Worm (Caenorhabditis elegans) whole organism, L3 larva: ENCODE measurements around the gene arrd-14.

Experiments
- ceh-9 ChIP-seq: sonication (generic microtip); optimal IDR thresholded peaks from 2 replicates; lab custom pipeline; 2018; ENCODE audit warnings: missing biosample characterization, missing genetic modification characterization
- fos-1 ChIP-seq: fragments of 150-350 bp; optimal IDR thresholded peaks from 2 replicates; lab custom pipeline; 2014; ENCODE audit warnings: missing biosample characterization, missing genetic modification characterization
- jun-1 ChIP-seq: fragments of 150-350 bp; optimal IDR thresholded peaks from 2 replicates; lab custom pipeline; 2014; ENCODE audit warnings: missing biosample characterization, missing genetic modification reagents, missing genetic modification characterization
- nhr-76 ChIP-seq: fragments of 150-350 bp; sonication (generic microtip); optimal IDR thresholded peaks from 5 replicates; lab custom pipeline; 2014; ENCODE audit warnings: missing biosample characterization, missing genetic modification characterization
- pha-4 ChIP-seq: fragments of 150-350 bp; optimal IDR thresholded peaks from 2 replicates; lab custom pipeline; 2014; ENCODE audit warnings: missing biosample characterization, missing genetic modification reagents, missing genetic modification characterization
- skn-1 ChIP-seq: fragments of 150-350 bp; optimal IDR thresholded peaks from 2 replicates; lab custom pipeline; 2014; ENCODE audit warnings: missing biosample characterization, missing genetic modification characterization
- ztf-11 ChIP-seq: fragments of 150-350 bp; optimal IDR thresholded peaks from 2 replicates; lab custom pipeline; 2014; ENCODE audit warnings: missing biosample characterization, missing genetic modification characterization

- TF ChIP-seq nhr-76 (tag; lab: Kevin White, UChicago) (no peak), ztf-11 (tag; lab: Kevin White, UChicago) (no peak), fos-1 (no peak), jun-1 (tag; lab: Kevin White, UChicago) (no peak), pha-4 (no peak), ceh-9 (tag; lab: Kevin White, UChicago) (no peak), skn-1 (tag; lab: Kevin White, UChicago) (no peak)
These were observed 19.5 kb upstream of the arrd-14 start for ce11 chrII:13732577-13732976.
